Fruit fly (Drosophila melanogaster) whole organism: Measurements from ENCODE around the gene scny.

Source experiments
- pan ChIP-seq: fragments of >200 bp; optimal IDR thresholded peaks from 2 replicates; lab custom pipeline; 2017
- usp ChIP-seq: fragments of >200 bp; optimal IDR thresholded peaks from 2 replicates; lab custom pipeline; 2017; ENCODE audit warnings: missing biosample characterization, missing genetic modification characterization, mixed read lengths

- TF ChIP-seq usp (no peak), pan (lab: Kevin White, UChicago) (no peak)
Observed at dm6 chr3L:5787476-5787875, 18.7 kb downstream of the scny start.
